Worm (Caenorhabditis elegans) whole organism, dauer: ENCODE data around the gene tkr-3.

Experiments used
- unc-62 ChIP-seq: sonication (generic microtip); optimal IDR thresholded peaks from 2 replicates; lab custom pipeline; 2017; ENCODE audit warnings: missing biosample characterization, missing genetic modification reagents, missing genetic modification characterization

Gene tkr-3

DNA sequence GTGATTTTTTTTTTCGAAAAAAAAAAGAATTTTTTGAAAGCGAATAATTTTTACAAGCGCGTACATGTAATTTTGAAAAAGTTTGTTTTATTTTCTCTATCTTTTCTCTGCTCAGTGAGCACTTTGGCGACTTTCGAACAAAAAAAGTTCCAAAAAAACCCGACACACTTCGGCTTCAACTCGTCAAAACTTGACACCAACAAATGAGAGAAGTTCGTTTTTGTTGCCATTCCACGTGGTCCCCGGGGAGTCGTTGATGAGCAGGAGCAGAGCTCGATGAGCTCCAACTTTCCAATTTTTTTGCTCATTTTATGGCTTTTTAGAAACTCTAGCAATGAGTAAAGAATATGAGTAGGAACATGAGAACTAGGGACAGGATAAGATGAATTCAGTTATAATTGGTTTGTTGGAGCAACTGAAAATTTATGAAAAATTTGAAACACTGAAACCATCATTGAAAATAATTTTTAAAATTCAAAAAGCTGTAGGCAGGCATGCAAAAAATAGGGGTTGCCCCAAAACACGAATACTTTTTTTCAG is 11.4 kb downstream of the tkr-3 start:
- no peak for TF ChIP-seq unc-62

DNA sequence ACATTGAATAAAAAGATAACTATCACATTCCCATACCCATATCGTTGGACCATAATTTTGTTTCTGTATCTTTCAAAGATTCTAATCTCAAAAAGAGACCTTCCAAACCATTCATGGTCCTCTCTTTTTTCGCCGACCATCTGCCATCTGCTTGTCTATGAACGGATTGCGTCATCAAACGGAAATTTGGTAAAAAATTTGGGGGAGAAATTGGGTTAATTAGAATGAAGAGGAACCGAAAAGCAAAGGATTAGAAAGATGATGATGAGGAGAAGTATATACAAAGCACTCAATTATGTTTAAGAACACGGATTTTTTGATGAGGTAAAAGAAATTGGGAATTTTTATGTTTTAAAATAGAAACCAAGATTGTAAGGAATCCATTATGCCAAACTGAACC is 12.0 kb downstream of the tkr-3 start:
- no peak for TF ChIP-seq unc-62

ce11 chrIV:5108971-5109370 is 12.9 kb downstream of the tkr-3 start:
- no peak for TF ChIP-seq unc-62

- no peak for TF ChIP-seq unc-62
Observed at ce11 chrIV:5103229-5103894, 18.5 kb downstream of the tkr-3 start, which contains the start of gene C02B10.3. C02B10.3 (minus strand) TSS chrIV:5103279.

ce11 chrIV:5101945-5102344 is 19.9 kb downstream of the tkr-3 start:
- TF ChIP-seq unc-62, result no peak

ce11 chrIV:5100145-5100544 is 21.8 kb downstream of the tkr-3 start:
- no peak for TF ChIP-seq unc-62

ce11 chrIV:5093462-5093861 is 28.4 kb downstream of the tkr-3 start:
- no peak for TF ChIP-seq unc-62

DNA sequence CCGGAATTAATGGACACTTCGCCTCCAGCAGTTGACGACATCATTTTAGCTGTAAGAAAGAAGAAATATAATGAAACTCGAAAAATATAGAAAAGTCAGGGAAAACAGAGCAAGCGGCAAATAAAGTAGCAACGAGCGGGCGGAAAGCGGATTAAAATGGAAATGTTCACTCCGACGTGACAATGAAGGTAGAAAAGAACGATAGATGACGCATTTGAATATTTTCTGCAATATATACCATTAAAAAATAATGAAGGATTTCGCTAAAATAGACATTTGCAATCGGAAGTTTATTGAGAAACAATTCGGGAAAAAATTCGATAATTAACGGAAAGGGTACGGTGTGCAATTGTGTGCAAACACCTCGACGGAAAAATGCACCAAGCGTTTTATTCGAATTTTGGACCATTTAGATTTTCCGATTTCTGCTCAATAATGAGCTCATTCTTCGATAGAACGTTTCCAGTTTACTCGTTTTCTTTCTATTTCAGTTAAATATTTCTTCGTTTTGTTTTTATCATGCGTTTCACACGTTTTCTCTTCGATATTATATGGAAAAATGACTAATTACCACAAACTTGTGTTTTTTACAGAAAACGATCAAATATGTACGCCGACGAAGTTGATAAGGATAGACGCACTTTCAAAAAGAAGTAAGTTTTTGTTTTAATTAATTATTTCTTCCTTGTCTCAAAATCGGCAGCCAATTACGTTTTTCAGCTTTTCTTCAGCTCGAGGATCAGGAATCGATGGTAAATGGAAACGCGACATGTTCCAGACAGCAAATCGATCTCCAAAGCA is 30.7 kb downstream of the tkr-3 start, which contains the start of the genes snpn-1 and C02B10.4:
TSS of gene snpn-1 (minus strand) at position 51 of the 801 bp plus-strand sequence.
TSS of gene C02B10.4 (plus strand) at position 594 of the 801 bp plus-strand sequence.
- TF ChIP-seq unc-62, result no peak

ce11 chrIV:5088814-5089322 is 33.0 kb downstream of the tkr-3 start, which contains the start of gene ivd-1:
ivd-1 (minus strand) TSS chrIV:5088864.
- TF ChIP-seq unc-62, result no peak

- no peak for TF ChIP-seq unc-62
Observed at ce11 chrIV:5086961-5087326, 35.0 kb downstream of the tkr-3 start.

- TF ChIP-seq unc-62, result no peak
Observed at ce11 chrIV:5086243-5086960, 35.5 kb downstream of the tkr-3 start.

DNA sequence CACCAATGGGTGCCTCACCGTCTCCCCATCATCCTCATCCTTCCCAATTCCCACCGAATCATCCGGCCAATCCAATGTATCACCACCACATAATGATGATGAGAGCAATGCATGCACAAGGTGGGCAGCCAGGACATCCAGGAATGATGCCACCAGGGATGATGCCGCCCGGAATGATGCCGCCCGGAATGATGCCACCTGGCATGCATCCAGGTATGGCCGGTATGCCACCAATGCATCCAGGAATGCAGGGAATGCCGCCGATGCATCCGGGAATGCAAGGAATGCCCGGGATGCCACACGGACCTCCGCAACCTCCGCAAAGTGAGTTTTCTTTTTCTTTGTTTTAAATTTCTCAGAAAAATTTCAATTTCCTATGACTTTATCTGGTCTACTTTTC is 36.1 kb downstream of the tkr-3 start:
- no peak for TF ChIP-seq unc-62

DNA sequence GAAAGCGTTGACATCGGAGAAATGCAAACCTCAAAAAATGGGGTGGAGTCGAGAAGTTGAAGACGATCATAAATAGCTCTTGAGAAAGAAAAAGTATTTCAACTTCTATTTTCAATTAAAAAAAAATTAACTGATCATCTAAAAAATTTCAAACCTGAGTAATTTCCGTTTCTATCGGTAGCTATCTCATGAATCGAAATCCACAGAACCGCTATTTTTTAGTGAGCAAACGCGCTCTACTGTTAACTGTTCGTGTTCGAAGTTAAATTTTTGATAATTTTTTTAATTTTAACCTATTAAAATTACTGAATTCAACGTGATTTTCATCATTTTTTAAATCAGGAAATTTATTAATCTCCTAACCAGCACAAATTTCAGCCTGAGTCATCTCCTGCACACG is 38.1 kb downstream of the tkr-3 start:
- no peak for TF ChIP-seq unc-62

- TF ChIP-seq unc-62, result no peak
Observed at ce11 chrIV:5082900-5083530, 38.9 kb downstream of the tkr-3 start, which contains the start of gene pygo-1. pygo-1 (plus strand) TSS chrIV:5083303.

DNA sequence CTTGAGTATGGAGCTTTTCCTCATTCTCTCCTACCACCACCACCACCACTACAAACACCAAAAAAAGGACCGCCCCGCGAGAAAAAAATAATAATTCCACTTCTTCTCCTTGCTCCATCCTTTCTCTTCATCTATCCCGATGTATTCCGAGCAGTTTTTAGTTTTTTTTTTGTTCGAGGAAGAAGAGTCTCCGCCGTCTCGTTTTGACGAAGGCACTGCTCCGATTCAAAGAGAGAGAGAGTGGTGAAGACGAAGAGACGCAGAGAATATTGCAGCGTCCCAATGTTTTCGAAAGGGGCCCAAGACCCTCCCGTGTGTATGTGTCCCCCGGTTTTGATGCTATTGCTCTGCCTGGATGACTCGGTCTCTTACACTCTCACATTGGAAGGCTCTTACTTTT is 40.8 kb downstream of the tkr-3 start:
- TF ChIP-seq unc-62, result no peak

- TF ChIP-seq unc-62, result no peak
Observed at ce11 chrIV:5078846-5079245, 43.0 kb downstream of the tkr-3 start.
